Worm (Caenorhabditis elegans): ENCODE results near the gene K08B12.3.
A peak's percentile ranks its signal among the peaks of the same experiment; 100 is the strongest.

- TF ChIP-seq eyg-1 (tag; optimal IDR thresholded peaks at IDR 0.05) (no peak), nfya-1 (tag; optimal IDR thresholded peaks at IDR 0.05) (peak; percentile 91), unc-86 (tag; optimal IDR thresholded peaks at IDR 0.05) (peak; percentile 26), ama-1 (optimal IDR thresholded peaks at IDR 0.05) (peak; percentile 59), pros-1 (tag; optimal IDR thresholded peaks at IDR 0.05) (peak; percentile 95), odd-2 (tag; optimal IDR thresholded peaks at IDR 0.05) (no peak), ztf-16 (tag; optimal IDR thresholded peaks at IDR 0.05) (peak; percentile 12), nhr-11 (tag; optimal IDR thresholded peaks at IDR 0.05) (no peak), K09A11.1 (tag; optimal IDR thresholded peaks at IDR 0.05; ENCODE audit: insufficient read depth) (peak; percentile 64), sdc-2 (tag; optimal IDR thresholded peaks at IDR 0.05) (no peak)
Observed at ce11 chrV:6224494-6224959, 10.4 kb upstream of the K08B12.3 start.

Measured in whole organism, late embryonic.